Worm (Caenorhabditis elegans) whole organism, L2 larva: ENCODE results near the gene nhr-213.

Experiments
- R02D3.7 ChIP-seq: fragments of 150-350 bp; optimal IDR thresholded peaks from 2 replicates; lab custom pipeline; 2014; ENCODE audit warnings: missing biosample characterization, missing genetic modification characterization
- ZK546.5 ChIP-seq: sonication (generic microtip); optimal IDR thresholded peaks from 2 replicates; lab custom pipeline; 2017; ENCODE audit warnings: missing biosample characterization, missing genetic modification characterization
- ama-1 ChIP-seq: fragments of 150-350 bp; optimal IDR thresholded peaks from 2 replicates; lab custom pipeline; 2018; ENCODE audit warnings: inconsistent platforms
- blmp-1 ChIP-seq: sonication (generic microtip); optimal IDR thresholded peaks from 2 replicates; lab custom pipeline; 2017; ENCODE audit warnings: missing genetic modification characterization, mild to moderate bottlenecking, missing compliant biosample characterization, antibody characterized with exemption, moderate library complexity; ENCODE audit not compliant: insufficient read depth
- ceh-16 ChIP-seq: fragments of 150-350 bp; optimal IDR thresholded peaks from 2 replicates; lab custom pipeline; 2014; ENCODE audit warnings: missing biosample characterization, missing genetic modification characterization
- ceh-82 ChIP-seq: fragments of 150-350 bp; optimal IDR thresholded peaks from 2 replicates; lab custom pipeline; 2014; ENCODE audit warnings: missing biosample characterization, missing genetic modification characterization
- elt-1 ChIP-seq: fragments of 150-350 bp; optimal IDR thresholded peaks from 2 replicates; lab custom pipeline; 2014; ENCODE audit warnings: missing biosample characterization, missing genetic modification characterization
- nhr-11 ChIP-seq: fragments of 150-350 bp; optimal IDR thresholded peaks from 2 replicates; lab custom pipeline; 2014; ENCODE audit warnings: missing biosample characterization, missing genetic modification characterization
- nhr-21 ChIP-seq: fragments of 150-350 bp; optimal IDR thresholded peaks from 2 replicates; lab custom pipeline; 2014; ENCODE audit warnings: missing biosample characterization, missing genetic modification characterization
- nhr-25 ChIP-seq: fragments of 150-350 bp; sonication (generic microtip); optimal IDR thresholded peaks from 3 replicates; lab custom pipeline; 2014; ENCODE audit warnings: missing biosample characterization, missing genetic modification characterization
- snpc-4 ChIP-seq: fragments of 150-350 bp; optimal IDR thresholded peaks from 2 replicates; lab custom pipeline; 2014; ENCODE audit warnings: missing biosample characterization, missing genetic modification characterization
- unc-39 ChIP-seq: fragments of 150-350 bp; optimal IDR thresholded peaks from 2 replicates; lab custom pipeline; 2014; ENCODE audit warnings: missing biosample characterization, missing genetic modification characterization
- zag-1 ChIP-seq: fragments of 150-350 bp; optimal IDR thresholded peaks from 2 replicates; lab custom pipeline; 2014; ENCODE audit warnings: missing biosample characterization, missing genetic modification characterization

DNA sequence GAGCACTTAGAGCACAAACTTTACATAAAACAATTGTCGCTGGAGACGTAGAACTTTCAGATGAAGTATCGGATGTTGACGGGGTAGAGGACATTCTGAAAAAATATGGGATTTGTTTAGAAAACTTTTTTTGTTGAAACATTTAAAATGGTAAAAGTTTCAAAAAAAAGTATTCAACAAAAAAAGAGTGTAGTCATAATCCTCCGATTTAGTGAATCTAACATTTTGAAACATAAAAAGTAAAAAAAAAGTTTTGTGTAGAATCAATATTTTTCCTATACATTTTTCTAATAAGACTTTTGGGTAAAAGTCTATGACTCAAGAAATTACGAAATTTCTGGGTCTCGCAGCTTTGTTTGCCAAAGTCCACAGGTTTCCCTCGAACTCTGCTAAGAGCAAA, at the start of gene nhr-213:
- TF ChIP-seq nhr-21 (no peak), ceh-16 (tag; lab: Kevin White, UChicago) (no peak), R02D3.7 (tag; lab: Kevin White, UChicago) (no peak), ama-1 (lab: Kevin White, UChicago) (no peak), ZK546.5 (tag; lab: Kevin White, UChicago) (no peak), zag-1 (tag; lab: Kevin White, UChicago) (no peak), nhr-25 (tag; lab: Kevin White, UChicago) (no peak), ceh-82 (no peak), unc-39 (tag; lab: Kevin White, UChicago) (no peak), snpc-4 (tag; lab: Kevin White, UChicago) (no peak), elt-1 (tag; lab: Kevin White, UChicago) (no peak), blmp-1 (no peak), nhr-11 (tag; lab: Kevin White, UChicago) (no peak)
